Worm (Caenorhabditis elegans) whole organism, young adult: ENCODE data around the gene chup-1.

Experiments used
- B0019.2 ChIP-seq: fragments of 200-800 bp; sonication (Bioruptor generic); conservative IDR thresholded peaks from 2 replicates; pipeline ENCODE4 v1.3.6; 2022; ENCODE audit warnings: missing genetic modification reagents, missing genetic modification characterization, missing compliant biosample characterization
- C17E4.6 ChIP-seq: fragments of 200-800 bp; sonication (Bioruptor generic); IDR thresholded peaks from 2 replicates; pipeline ENCODE4 v1.3.6; 2022; ENCODE audit warnings: missing genetic modification reagents, missing genetic modification characterization, missing compliant biosample characterization
- F33H1.4 ChIP-seq: fragments of 200-800 bp; sonication (Bioruptor generic); IDR thresholded peaks from 2 replicates; pipeline ENCODE4 v1.3.6; 2022; ENCODE audit warnings: missing genetic modification reagents, missing genetic modification characterization, missing compliant biosample characterization
- F49E8.2 ChIP-seq: sonication (generic microtip); optimal IDR thresholded peaks from 3 replicates; lab custom pipeline; 2017; ENCODE audit warnings: missing genetic modification characterization, mild to moderate bottlenecking, missing compliant biosample characterization, antibody characterized with exemption, moderate library complexity; ENCODE audit not compliant: insufficient read depth
- F57C9.4 ChIP-seq: sonication (generic microtip); optimal IDR thresholded peaks from 2 replicates; lab custom pipeline; 2017; ENCODE audit warnings: mild to moderate bottlenecking, missing genetic modification characterization, missing compliant biosample characterization
- K12H6.12 ChIP-seq: fragments of 200-800 bp; sonication (Bioruptor generic); optimal IDR thresholded peaks from 2 replicates; lab custom pipeline; 2018; ENCODE audit warnings: mild to moderate bottlenecking, missing genetic modification characterization, missing compliant biosample characterization
- T07F8.4 ChIP-seq: sonication (generic microtip); optimal IDR thresholded peaks from 2 replicates; lab custom pipeline; 2016; ENCODE audit warnings: mild to moderate bottlenecking, missing genetic modification characterization, moderate library complexity, missing compliant biosample characterization
- Y53F4B.3 ChIP-seq: fragments of 200-800 bp; sonication (Bioruptor generic); IDR thresholded peaks from 2 replicates; pipeline ENCODE4 v1.3.6; 2022; ENCODE audit warnings: missing genetic modification reagents, missing genetic modification characterization, missing compliant biosample characterization
- Y67H2A.10 ChIP-seq: fragments of 200-800 bp; sonication (Bioruptor generic); conservative IDR thresholded peaks from 2 replicates; pipeline ENCODE4 v1.3.6; 2022; ENCODE audit warnings: missing genetic modification reagents, missing genetic modification characterization, missing compliant biosample characterization
- ZK185.1 ChIP-seq: sonication (generic microtip); optimal IDR thresholded peaks from 2 replicates; lab custom pipeline; 2016; ENCODE audit warnings: mild to moderate bottlenecking, missing genetic modification characterization, missing compliant biosample characterization; ENCODE audit not compliant: poor library complexity, severe bottlenecking
- attf-6 ChIP-seq: fragments of 200-800 bp; sonication (Bioruptor generic); IDR thresholded peaks from 2 replicates; pipeline ENCODE4 v1.3.6; 2022; ENCODE audit warnings: missing genetic modification reagents, missing genetic modification characterization, missing compliant biosample characterization
- cebp-1 ChIP-seq, 2 experiments: fragments of 200-800 bp in 1 of 2; sonication (Bioruptor generic) in 1 of 2; sonication (generic microtip) in 1 of 2; IDR thresholded peaks in 1 of 2; optimal IDR thresholded peaks in 1 of 2; 2 replicates each; pipeline versions ENCODE4 v1.3.6 to Lab custom; 2017 to 2022; ENCODE audit warnings: missing compliant biosample characterization in 2 of 2, missing genetic modification characterization in 2 of 2, mild to moderate bottlenecking in 1 of 2, missing genetic modification reagents in 1 of 2, moderate library complexity in 1 of 2
- cebp-2 ChIP-seq: fragments of 200-800 bp; sonication (Bioruptor generic); IDR thresholded peaks from 2 replicates; pipeline ENCODE4 v1.3.6; 2022; ENCODE audit warnings: missing genetic modification characterization, missing compliant biosample characterization
- ceh-100 ChIP-seq: fragments of 200-800 bp; sonication (Bioruptor generic); IDR thresholded peaks from 2 replicates; pipeline ENCODE4 v1.3.6; 2022; ENCODE audit warnings: missing genetic modification reagents, missing genetic modification characterization, missing compliant biosample characterization
- ceh-27 ChIP-seq: fragments of 200-800 bp; sonication (Bioruptor generic); optimal IDR thresholded peaks from 2 replicates; lab custom pipeline; 2018; ENCODE audit warnings: mild to moderate bottlenecking, missing genetic modification characterization, moderate library complexity, missing compliant biosample characterization
- dpff-1 ChIP-seq: sonication (generic microtip); optimal IDR thresholded peaks from 2 replicates; lab custom pipeline; 2017; ENCODE audit warnings: mild to moderate bottlenecking, missing genetic modification characterization, missing compliant biosample characterization
- egl-18 ChIP-seq: fragments of 200-800 bp; sonication (Bioruptor generic); IDR thresholded peaks from 2 replicates; pipeline ENCODE4 v1.3.6; 2022; ENCODE audit warnings: missing genetic modification reagents, missing genetic modification characterization, missing compliant biosample characterization
- egl-44 ChIP-seq: fragments of 200-800 bp; sonication (Bioruptor generic); IDR thresholded peaks from 2 replicates; pipeline ENCODE4 v1.3.6; 2022; ENCODE audit warnings: missing genetic modification reagents, missing genetic modification characterization, missing compliant biosample characterization
- egrh-3 ChIP-seq: fragments of 200-800 bp; sonication (Bioruptor generic); IDR thresholded peaks from 2 replicates; pipeline ENCODE4 v1.3.6; 2022; ENCODE audit warnings: missing genetic modification reagents, missing genetic modification characterization, missing compliant biosample characterization
- ets-4 ChIP-seq: fragments of 200-800 bp; sonication (Bioruptor generic); optimal IDR thresholded peaks from 2 replicates; lab custom pipeline; 2018; ENCODE audit warnings: mild to moderate bottlenecking, missing genetic modification characterization, missing compliant biosample characterization
- him-1 ChIP-seq: sonication (generic microtip); optimal IDR thresholded peaks from 2 replicates; lab custom pipeline; 2016; ENCODE audit warnings: missing genotype, missing genetic modification reagents, missing genetic modification characterization, missing compliant biosample characterization
- lin-35 ChIP-seq, 3 experiments: fragments of 150-350 bp in 2 of 3; sonication (generic microtip) in 1 of 3; optimal IDR thresholded peaks; 2 replicates each; lab custom pipeline; 2014 to 2018; ENCODE audit warnings: missing biosample characterization in 3 of 3, missing genetic modification characterization in 3 of 3, missing genetic modification reagents in 3 of 3
- lin-40 ChIP-seq: sonication (generic microtip); optimal IDR thresholded peaks from 2 replicates; lab custom pipeline; 2016; ENCODE audit warnings: missing genetic modification characterization, mild to moderate bottlenecking, missing compliant biosample characterization, missing genotype, missing genetic modification reagents
- lir-1 ChIP-seq: fragments of 200-800 bp; sonication (Bioruptor generic); conservative IDR thresholded peaks from 2 replicates; pipeline ENCODE4 v1.3.6; 2022; ENCODE audit warnings: missing genetic modification reagents, missing genetic modification characterization, missing compliant biosample characterization
- madf-10 ChIP-seq: sonication (generic microtip); optimal IDR thresholded peaks from 2 replicates; lab custom pipeline; 2016; ENCODE audit warnings: mild to moderate bottlenecking, missing genetic modification characterization, missing compliant biosample characterization
- mel-28 ChIP-seq: sonication (generic microtip); optimal IDR thresholded peaks from 2 replicates; lab custom pipeline; 2016; ENCODE audit warnings: borderline replicate concordance, mild to moderate bottlenecking, missing genetic modification characterization, missing compliant biosample characterization
- mxl-1 ChIP-seq: sonication (generic microtip); optimal IDR thresholded peaks from 2 replicates; lab custom pipeline; 2016; ENCODE audit warnings: missing genetic modification characterization, missing compliant biosample characterization
- nfya-1 ChIP-seq: sonication (generic microtip); optimal IDR thresholded peaks from 2 replicates; lab custom pipeline; 2017; ENCODE audit warnings: antibody characterized with exemption, missing compliant biosample characterization, missing genetic modification characterization, borderline replicate concordance; ENCODE audit not compliant: insufficient read depth
- nhr-120 ChIP-seq: fragments of 200-800 bp; sonication (Bioruptor generic); IDR thresholded peaks from 2 replicates; pipeline ENCODE4 v1.3.6; 2022; ENCODE audit warnings: missing genetic modification characterization, missing compliant biosample characterization
- nhr-27 ChIP-seq: fragments of 200-800 bp; sonication (Bioruptor generic); optimal IDR thresholded peaks from 2 replicates; lab custom pipeline; 2018; ENCODE audit warnings: mild to moderate bottlenecking, missing genetic modification characterization, moderate library complexity, missing compliant biosample characterization
- nhr-80 ChIP-seq: sonication (generic microtip); optimal IDR thresholded peaks from 2 replicates; lab custom pipeline; 2016; ENCODE audit warnings: missing genetic modification characterization, missing compliant biosample characterization
- nhr-90 ChIP-seq: sonication (generic microtip); optimal IDR thresholded peaks from 2 replicates; lab custom pipeline; 2016; ENCODE audit warnings: missing genotype, mild to moderate bottlenecking, missing genetic modification characterization, missing compliant biosample characterization
- rcor-1 ChIP-seq: fragments of 200-800 bp; sonication (Bioruptor generic); IDR thresholded peaks from 2 replicates; pipeline ENCODE4 v1.3.6; 2022; ENCODE audit warnings: missing genetic modification reagents, missing genetic modification characterization, missing compliant biosample characterization
- tbp1 ChIP-seq: fragments of 200-800 bp; sonication (Bioruptor generic); optimal IDR thresholded peaks from 2 replicates; lab custom pipeline; 2018; ENCODE audit warnings: mild to moderate bottlenecking, missing genetic modification characterization, missing compliant biosample characterization
- tlf-1 ChIP-seq: fragments of 200-800 bp; sonication (Bioruptor generic); optimal IDR thresholded peaks from 2 replicates; lab custom pipeline; 2018; ENCODE audit warnings: mild to moderate bottlenecking, missing genetic modification characterization, missing compliant biosample characterization
- unc-130 ChIP-seq: sonication (generic microtip); optimal IDR thresholded peaks from 2 replicates; lab custom pipeline; 2016; ENCODE audit warnings: missing genetic modification reagents, missing genetic modification characterization, missing compliant biosample characterization
- unc-62 ChIP-seq: fragments of 150-350 bp; optimal IDR thresholded peaks from 2 replicates; lab custom pipeline; 2014; ENCODE audit warnings: missing biosample characterization, missing genetic modification reagents, missing genetic modification characterization
- xnd-1 ChIP-seq: sonication (generic microtip); optimal IDR thresholded peaks from 2 replicates; lab custom pipeline; 2016; ENCODE audit warnings: missing genotype, missing genetic modification reagents, missing genetic modification characterization, missing compliant biosample characterization
- ztf-25 ChIP-seq: fragments of 200-800 bp; sonication (Bioruptor generic); IDR thresholded peaks from 2 replicates; pipeline ENCODE4 v1.3.6; 2022; ENCODE audit warnings: missing genetic modification reagents, missing genetic modification characterization, missing compliant biosample characterization
- ztf-3 ChIP-seq: fragments of 200-800 bp; sonication (Bioruptor generic); optimal IDR thresholded peaks from 2 replicates; lab custom pipeline; 2018; ENCODE audit warnings: mild to moderate bottlenecking, missing genetic modification characterization, missing compliant biosample characterization
- ztf-6 ChIP-seq: fragments of 200-800 bp; sonication (Bioruptor generic); IDR thresholded peaks from 2 replicates; pipeline ENCODE4 v1.3.6; 2022; ENCODE audit warnings: missing genetic modification reagents, missing genetic modification characterization, missing compliant biosample characterization

The chup-1 gene

DNA sequence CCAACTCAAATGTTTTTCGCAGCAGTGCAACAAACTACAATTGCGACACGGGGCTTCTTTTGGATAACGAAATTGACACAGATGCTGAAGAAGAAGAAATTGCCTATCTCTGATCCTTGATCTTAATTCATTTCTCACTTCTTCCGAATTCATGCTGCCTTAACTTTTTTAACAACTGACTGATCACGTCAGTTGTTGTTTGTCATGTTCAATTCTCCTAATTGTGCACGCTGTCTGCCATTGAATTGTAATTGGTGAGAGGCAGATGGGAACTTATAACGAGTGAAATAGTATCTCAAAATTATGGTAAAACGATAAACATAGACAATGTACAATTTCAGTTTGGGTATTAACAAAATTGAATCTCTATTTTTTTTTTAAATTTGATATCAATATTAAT, 5.3 kb upstream of the chup-1 start:
- no peak for TF ChIP-seq unc-62 (GFP tag; lab: Kevin White, UChicago)

DNA sequence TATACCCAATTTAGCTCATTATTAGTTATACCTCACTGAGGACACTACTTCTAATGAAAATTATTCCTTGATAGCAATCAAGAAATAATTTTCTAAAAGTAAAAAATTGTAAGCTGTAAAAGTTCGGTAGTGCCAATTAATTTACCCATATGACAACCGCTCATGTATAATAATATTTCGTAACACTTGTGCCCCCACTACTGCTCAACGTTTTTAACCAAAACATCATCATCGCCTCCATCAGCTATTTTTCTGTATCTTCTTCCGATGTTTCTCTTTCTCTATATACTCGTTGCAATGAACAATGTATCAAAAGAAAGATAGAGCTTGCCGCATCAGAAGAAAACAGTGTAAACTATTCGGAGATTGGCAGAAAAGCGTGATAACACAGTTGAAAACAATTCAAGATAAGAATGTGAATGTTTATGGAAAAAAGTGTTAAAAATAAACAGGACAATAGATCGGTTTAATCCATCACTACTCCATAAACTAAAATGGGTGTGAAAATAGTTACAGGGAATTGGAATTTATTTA, 4.2 kb upstream of the chup-1 start:
- TF ChIP-seq lir-1 (GFP tag; lab: Robert Waterston, UW) (no peak), nhr-80 (tag; lab: Kevin White, UChicago) (peak; percentile 15), K12H6.12 (no peak), lin-40 (peak; percentile 14), cebp-1 (GFP tag; IDR thresholded peaks at IDR 0.05; lab: Robert Waterston, UW) (peak; percentile 65), cebp-1 (tag; optimal IDR thresholded peaks at IDR 0.05; lab: Kevin White, UChicago) (peak; percentile 70)

DNA sequence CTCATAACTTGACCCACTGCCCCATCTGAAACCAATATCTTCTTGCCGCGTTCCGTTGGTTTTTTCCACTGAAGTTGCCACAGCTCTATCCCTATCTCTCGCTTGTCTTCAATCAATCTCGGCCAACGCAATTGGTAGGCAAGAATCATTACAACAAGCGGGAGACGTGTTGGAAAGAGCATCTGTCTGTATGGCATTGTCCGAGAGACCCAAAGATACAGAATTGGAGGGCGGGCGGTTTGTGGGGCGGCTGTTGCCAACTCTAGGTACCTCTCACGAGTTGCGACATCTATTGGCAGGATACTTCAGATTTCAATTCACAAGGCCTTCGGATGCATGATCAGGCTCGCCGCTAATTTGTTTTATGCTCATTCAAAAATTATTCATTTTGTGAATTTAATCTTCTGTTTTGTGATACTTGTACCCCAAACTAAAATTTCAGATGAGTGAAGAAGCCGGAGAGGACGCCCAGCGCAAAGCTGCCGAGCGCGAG, 2.9 kb upstream of the chup-1 start, which contains the start of gene unc-27:
Gene unc-27 (plus strand): TSS at position 443 of the 493 bp plus-strand sequence.
- TF ChIP-seq attf-6 (GFP tag; lab: Robert Waterston, UW) (no peak), Y53F4B.3 (GFP tag; lab: Robert Waterston, UW) (no peak), ceh-100 (no peak), lin-35 (GFP tag; optimal IDR thresholded peaks at IDR 0.05; lab: Kevin White, UChicago) (no peak), C17E4.6 (no peak), madf-10 (tag; lab: Kevin White, UChicago) (no peak), ZK185.1 (tag; lab: Kevin White, UChicago) (no peak), xnd-1 (no peak), mel-28 (tag; lab: Kevin White, UChicago) (no peak), Y67H2A.10 (GFP tag; lab: Robert Waterston, UW) (no peak), F57C9.4 (no peak), rcor-1 (no peak), nhr-27 (tag; lab: Kevin White, UChicago) (no peak), T07F8.4 (tag; lab: Kevin White, UChicago) (no peak), tbp1 (GFP tag; lab: Kevin White, UChicago) (no peak)

DNA sequence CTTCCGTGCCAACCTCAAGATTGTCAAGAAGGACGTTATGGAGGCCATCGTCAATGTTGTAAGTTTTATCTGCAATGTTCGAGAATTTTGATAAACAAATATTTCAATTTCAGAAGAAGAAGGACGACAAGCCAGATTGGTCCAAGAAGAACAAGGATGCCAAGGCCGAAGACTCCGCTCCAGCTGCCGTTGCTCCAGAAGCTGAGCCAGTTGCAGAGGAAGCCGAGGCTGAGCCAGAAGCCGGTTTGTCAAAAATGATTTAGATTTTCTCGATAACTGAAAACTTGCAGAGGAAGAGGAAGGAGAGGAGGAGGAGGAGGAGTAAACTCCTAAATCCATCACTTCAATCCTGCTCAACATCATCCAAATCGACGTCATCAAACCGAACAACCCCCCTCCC, 1.9 kb upstream of the chup-1 start:
- TF ChIP-seq ztf-6 (GFP tag; lab: Robert Waterston, UW) (no peak), nhr-120 (GFP tag; lab: Robert Waterston, UW) (no peak), him-1 (tag; lab: Kevin White, UChicago) (no peak), rcor-1 (no peak), nhr-90 (tag; lab: Kevin White, UChicago) (no peak), F33H1.4 (GFP tag; lab: Robert Waterston, UW) (no peak), F49E8.2 (tag; lab: Kevin White, UChicago) (no peak)

ce11 chrX:8796699-8797282, 4.8 kb downstream of the chup-1 start, which contains the start of gene R04E5.7:
TSS of gene R04E5.7 (minus strand) at chrX:8797262.
- TF ChIP-seq mxl-1 (tag; lab: Kevin White, UChicago): no peak
- TF ChIP-seq tlf-1 (GFP tag; lab: Kevin White, UChicago): no peak
- TF ChIP-seq ets-4 (GFP tag; lab: Kevin White, UChicago): no peak
- TF ChIP-seq lin-35 (GFP tag; optimal IDR thresholded peaks at IDR 0.05; lab: Kevin White, UChicago): no peak
- TF ChIP-seq cebp-2: no peak
- no peak for TF ChIP-seq egl-44 (GFP tag; lab: Robert Waterston, UW)
- no peak for TF ChIP-seq B0019.2 (GFP tag; lab: Robert Waterston, UW)
- TF ChIP-seq ztf-3 (GFP tag; lab: Kevin White, UChicago): no peak
- TF ChIP-seq Y67H2A.10 (GFP tag; lab: Robert Waterston, UW): no peak
- no peak for TF ChIP-seq egrh-3 (GFP tag; lab: Robert Waterston, UW)
- peak; percentile 65 for TF ChIP-seq him-1 (tag; lab: Kevin White, UChicago)
- TF ChIP-seq ztf-25 (GFP tag; lab: Robert Waterston, UW): no peak
- TF ChIP-seq ceh-27: peak; percentile 63
- no peak for TF ChIP-seq egl-18 (GFP tag; lab: Robert Waterston, UW)
- TF ChIP-seq unc-130 (GFP tag; lab: Kevin White, UChicago): no peak
- TF ChIP-seq madf-10 (tag; lab: Kevin White, UChicago): no peak
- TF ChIP-seq nfya-1 (tag; lab: Kevin White, UChicago): no peak
- no peak for TF ChIP-seq dpff-1 (tag; lab: Kevin White, UChicago)
